Worm (Caenorhabditis elegans) whole organism, L3 larva: ENCODE measurements around the gene srx-16.

Source experiments
- elt-2 ChIP-seq: sonication (generic microtip); optimal IDR thresholded peaks from 2 replicates; lab custom pipeline; 2016; ENCODE audit warnings: missing genetic modification reagents, mild to moderate bottlenecking, missing genetic modification characterization, missing compliant biosample characterization
- nfya-1 ChIP-seq: sonication (generic microtip); optimal IDR thresholded peaks from 2 replicates; lab custom pipeline; 2017; ENCODE audit warnings: missing genetic modification characterization, mild to moderate bottlenecking, missing compliant biosample characterization, antibody characterized with exemption, moderate library complexity; ENCODE audit not compliant: insufficient read depth
- unc-62 ChIP-seq: fragments of 150-350 bp; sonication (generic microtip); optimal IDR thresholded peaks from 4 replicates; lab custom pipeline; 2014; ENCODE audit warnings: missing biosample characterization, missing genetic modification reagents, missing genetic modification characterization

- TF ChIP-seq unc-62 = no peak
- TF ChIP-seq nfya-1 (tag; lab: Kevin White, UChicago) = no peak
- TF ChIP-seq elt-2 (tag; lab: Kevin White, UChicago) = peak; percentile 70
Observed at ce11 chrV:6997041-6997552, 20.9 kb downstream of the srx-16 start, which contains the start of gene nhr-107.
